Worm (Caenorhabditis elegans) whole organism, late embryonic: Measurements from ENCODE around the gene ssq-3.

Experiments
- C08G9.2 ChIP-seq: sonication (generic microtip); optimal IDR thresholded peaks from 2 replicates; lab custom pipeline; 2016; ENCODE audit warnings: mild to moderate bottlenecking, missing genetic modification characterization, moderate library complexity, missing compliant biosample characterization
- F13H6.1 ChIP-seq: sonication (generic microtip); optimal IDR thresholded peaks from 2 replicates; lab custom pipeline; 2016; ENCODE audit warnings: missing genetic modification characterization, missing compliant biosample characterization
- K02D7.2 ChIP-seq: sonication (generic microtip); optimal IDR thresholded peaks from 2 replicates; lab custom pipeline; 2017; ENCODE audit warnings: mild to moderate bottlenecking, missing genetic modification characterization, missing compliant biosample characterization
- K09A11.1 ChIP-seq: sonication (generic microtip); optimal IDR thresholded peaks from 2 replicates; lab custom pipeline; 2017; ENCODE audit warnings: antibody characterized with exemption, mild to moderate bottlenecking, missing genetic modification characterization, missing compliant biosample characterization; ENCODE audit not compliant: insufficient read depth
- T23F11.4 ChIP-seq: fragments of 200-800 bp; sonication (Bioruptor generic); optimal IDR thresholded peaks from 2 replicates; lab custom pipeline; 2018; ENCODE audit warnings: mild to moderate bottlenecking, missing genetic modification characterization, missing compliant biosample characterization
- Y22D7AL.16 ChIP-seq: sonication (generic microtip); optimal IDR thresholded peaks from 2 replicates; lab custom pipeline; 2016; ENCODE audit warnings: missing genetic modification characterization, missing compliant biosample characterization
- ahr-1 ChIP-seq: sonication (generic microtip); optimal IDR thresholded peaks from 2 replicates; lab custom pipeline; 2016; ENCODE audit warnings: missing genetic modification characterization, missing compliant biosample characterization
- ceh-18 ChIP-seq: sonication (generic microtip); optimal IDR thresholded peaks from 2 replicates; lab custom pipeline; 2016; ENCODE audit warnings: missing genetic modification characterization, missing compliant biosample characterization
- ceh-22 ChIP-seq: sonication (generic microtip); optimal IDR thresholded peaks from 2 replicates; lab custom pipeline; 2017; ENCODE audit warnings: missing biosample characterization, missing genetic modification characterization
- ceh-24 ChIP-seq: sonication (generic microtip); optimal IDR thresholded peaks from 2 replicates; lab custom pipeline; 2016; ENCODE audit warnings: mild to moderate bottlenecking, missing genetic modification characterization, missing compliant biosample characterization
- ceh-31 ChIP-seq: sonication (generic microtip); optimal IDR thresholded peaks from 2 replicates; lab custom pipeline; 2016; ENCODE audit warnings: missing genetic modification characterization, missing compliant biosample characterization
- ceh-48 ChIP-seq: sonication (generic microtip); optimal IDR thresholded peaks from 2 replicates; lab custom pipeline; 2016; ENCODE audit warnings: missing genetic modification characterization, inconsistent platforms, missing compliant biosample characterization
- ceh-9 ChIP-seq: sonication (generic microtip); optimal IDR thresholded peaks from 2 replicates; lab custom pipeline; 2016; ENCODE audit warnings: mild to moderate bottlenecking, missing genetic modification characterization, inconsistent platforms, missing compliant biosample characterization
- che-1 ChIP-seq: sonication (generic microtip); optimal IDR thresholded peaks from 2 replicates; lab custom pipeline; 2016; ENCODE audit warnings: mild to moderate bottlenecking, missing genetic modification characterization, missing compliant biosample characterization
- dve-1 ChIP-seq: sonication (generic microtip); optimal IDR thresholded peaks from 2 replicates; lab custom pipeline; 2017; ENCODE audit warnings: antibody characterized with exemption, mild to moderate bottlenecking, missing genetic modification characterization, missing compliant biosample characterization
- eyg-1 ChIP-seq: sonication (generic microtip); optimal IDR thresholded peaks from 2 replicates; lab custom pipeline; 2016; ENCODE audit warnings: missing genotype, missing genetic modification characterization, missing compliant biosample characterization
- fax-1 ChIP-seq: sonication (generic microtip); optimal IDR thresholded peaks from 2 replicates; lab custom pipeline; 2016; ENCODE audit warnings: missing genotype, missing genetic modification characterization, missing compliant biosample characterization
- fkh-6 ChIP-seq: sonication (generic microtip); optimal IDR thresholded peaks from 2 replicates; lab custom pipeline; 2016; ENCODE audit warnings: missing genetic modification characterization, missing compliant biosample characterization
- gmeb-2 ChIP-seq: sonication (generic microtip); optimal IDR thresholded peaks from 2 replicates; lab custom pipeline; 2016; ENCODE audit warnings: missing genetic modification characterization, inconsistent platforms, missing compliant biosample characterization
- hlh-15 ChIP-seq: sonication (generic microtip); optimal IDR thresholded peaks from 2 replicates; lab custom pipeline; 2016; ENCODE audit warnings: missing genetic modification characterization, missing compliant biosample characterization
- hlh-30 ChIP-seq: sonication (generic microtip); optimal IDR thresholded peaks from 2 replicates; lab custom pipeline; 2017; ENCODE audit warnings: antibody characterized with exemption, missing genetic modification characterization, missing compliant biosample characterization; ENCODE audit not compliant: insufficient read depth
- lin-11 ChIP-seq: fragments of 200-800 bp; sonication (Bioruptor generic); optimal IDR thresholded peaks from 2 replicates; lab custom pipeline; 2018; ENCODE audit warnings: mild to moderate bottlenecking, missing genetic modification characterization, missing compliant biosample characterization
- nfya-1 ChIP-seq: sonication (generic microtip); optimal IDR thresholded peaks from 2 replicates; lab custom pipeline; 2017; ENCODE audit warnings: missing genetic modification characterization, mild to moderate bottlenecking, missing compliant biosample characterization, antibody characterized with exemption, moderate library complexity
- nhr-11 ChIP-seq: fragments of 150-350 bp; optimal IDR thresholded peaks from 2 replicates; lab custom pipeline; 2014; ENCODE audit warnings: missing biosample characterization, missing genetic modification characterization
- nhr-232 ChIP-seq: sonication (generic microtip); optimal IDR thresholded peaks from 2 replicates; lab custom pipeline; 2016; ENCODE audit warnings: missing genetic modification characterization, missing compliant biosample characterization
- odd-2 ChIP-seq: sonication (generic microtip); optimal IDR thresholded peaks from 2 replicates; lab custom pipeline; 2017; ENCODE audit warnings: antibody characterized with exemption, mild to moderate bottlenecking, missing genetic modification characterization, missing compliant biosample characterization
- pag-3 ChIP-seq: sonication (generic microtip); optimal IDR thresholded peaks from 2 replicates; lab custom pipeline; 2016; ENCODE audit warnings: missing compliant biosample characterization, missing genetic modification characterization, borderline replicate concordance
- pat-9 ChIP-seq: fragments of 200-800 bp; sonication (Bioruptor generic); optimal IDR thresholded peaks from 2 replicates; lab custom pipeline; 2018; ENCODE audit warnings: mild to moderate bottlenecking, missing genetic modification characterization, moderate library complexity, missing compliant biosample characterization
- pax-1 ChIP-seq: fragments of 150-350 bp; optimal IDR thresholded peaks from 2 replicates; lab custom pipeline; 2014; ENCODE audit warnings: missing biosample characterization, missing genetic modification characterization
- ref-2 ChIP-seq: sonication (generic microtip); optimal IDR thresholded peaks from 2 replicates; lab custom pipeline; 2016; ENCODE audit warnings: missing genetic modification characterization, missing compliant biosample characterization
- sox-2 ChIP-seq: fragments of 200-800 bp; sonication (Bioruptor generic); IDR thresholded peaks from 2 replicates; pipeline ENCODE4 v1.3.6; 2022; ENCODE audit warnings: missing genetic modification reagents, missing genetic modification characterization, missing compliant biosample characterization
- sox-4 ChIP-seq: sonication (generic microtip); optimal IDR thresholded peaks from 2 replicates; lab custom pipeline; 2017; ENCODE audit warnings: mild to moderate bottlenecking, missing genetic modification characterization, inconsistent platforms, missing compliant biosample characterization
- syd-9 ChIP-seq: sonication (generic microtip); optimal IDR thresholded peaks from 2 replicates; lab custom pipeline; 2016; ENCODE audit warnings: mild to moderate bottlenecking, missing genetic modification characterization, moderate library complexity, missing compliant biosample characterization
- tbx-2 ChIP-seq: sonication (generic microtip); optimal IDR thresholded peaks from 2 replicates; lab custom pipeline; 2016; ENCODE audit warnings: missing genetic modification characterization, missing compliant biosample characterization
- unc-3 ChIP-seq, 2 experiments: fragments of 200-800 bp in 1 of 2; sonication (Bioruptor generic) in 1 of 2; sonication (generic microtip) in 1 of 2; conservative IDR thresholded peaks in 1 of 2; optimal IDR thresholded peaks in 1 of 2; 2 replicates each; pipeline versions ENCODE4 v1.3.6 to Lab custom; 2016 to 2022; ENCODE audit warnings: missing compliant biosample characterization in 2 of 2, missing genetic modification characterization in 2 of 2, missing genetic modification reagents in 1 of 2
- unc-55 ChIP-seq: sonication (generic microtip); optimal IDR thresholded peaks from 2 replicates; lab custom pipeline; 2017; ENCODE audit warnings: missing biosample characterization, missing genetic modification reagents, missing genetic modification characterization
- unc-86 ChIP-seq: sonication (generic microtip); optimal IDR thresholded peaks from 2 replicates; lab custom pipeline; 2016; ENCODE audit warnings: missing genetic modification characterization, missing compliant biosample characterization
- zip-5 ChIP-seq: sonication (generic microtip); optimal IDR thresholded peaks from 2 replicates; lab custom pipeline; 2016; ENCODE audit warnings: missing genetic modification characterization, missing compliant biosample characterization

The ssq-3 gene

DNA sequence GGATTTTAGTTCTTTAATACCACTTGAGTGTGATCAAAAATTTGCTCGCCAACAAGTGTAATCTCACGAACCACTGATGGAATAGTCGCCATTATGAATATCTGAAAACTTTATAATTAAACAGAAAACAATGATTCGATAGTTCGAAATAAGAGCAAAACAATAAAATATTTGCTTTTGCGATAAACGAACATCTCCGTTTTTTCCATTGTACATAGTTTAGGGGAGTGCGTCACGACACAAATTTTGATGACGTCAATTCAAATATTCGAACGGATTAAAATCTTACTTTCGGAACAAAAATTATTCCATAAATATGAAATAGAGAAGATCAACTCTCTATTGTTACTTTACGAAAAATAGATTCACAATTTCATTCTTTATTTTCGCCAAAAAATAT lies 22.6 kb downstream of the ssq-3 start, which contains the start of gene mutd-1:
Gene mutd-1, minus strand, starts transcription at position 101 of the 400 bp plus-strand sequence.
- TF ChIP-seq T23F11.4 (GFP tag; lab: Kevin White, UChicago) = no peak
- no peak for TF ChIP-seq eyg-1 (tag; lab: Kevin White, UChicago)
- no peak for TF ChIP-seq pat-9 (tag; lab: Kevin White, UChicago)
- no peak for TF ChIP-seq zip-5
- no peak for TF ChIP-seq nhr-232 (tag; lab: Kevin White, UChicago)
- TF ChIP-seq fkh-6 (tag; lab: Kevin White, UChicago) = no peak
- TF ChIP-seq ceh-48 = no peak
- TF ChIP-seq F13H6.1 (tag; lab: Kevin White, UChicago) = no peak
- TF ChIP-seq lin-11 = no peak
- TF ChIP-seq ahr-1 = no peak
- no peak for TF ChIP-seq pax-1 (tag; lab: Kevin White, UChicago)
- no peak for TF ChIP-seq fax-1 (tag; lab: Kevin White, UChicago)
- TF ChIP-seq ceh-24 (tag; lab: Kevin White, UChicago) = no peak
- TF ChIP-seq ceh-31 (tag; lab: Kevin White, UChicago) = no peak
- TF ChIP-seq unc-3 (GFP tag; conservative IDR thresholded peaks at IDR 0.05; lab: Robert Waterston, UW) = no peak
- no peak for TF ChIP-seq unc-3 (tag; optimal IDR thresholded peaks at IDR 0.05; lab: Kevin White, UChicago)
- TF ChIP-seq hlh-30 = no peak
- TF ChIP-seq nhr-11 (tag; lab: Kevin White, UChicago) = no peak
- no peak for TF ChIP-seq unc-55

DNA sequence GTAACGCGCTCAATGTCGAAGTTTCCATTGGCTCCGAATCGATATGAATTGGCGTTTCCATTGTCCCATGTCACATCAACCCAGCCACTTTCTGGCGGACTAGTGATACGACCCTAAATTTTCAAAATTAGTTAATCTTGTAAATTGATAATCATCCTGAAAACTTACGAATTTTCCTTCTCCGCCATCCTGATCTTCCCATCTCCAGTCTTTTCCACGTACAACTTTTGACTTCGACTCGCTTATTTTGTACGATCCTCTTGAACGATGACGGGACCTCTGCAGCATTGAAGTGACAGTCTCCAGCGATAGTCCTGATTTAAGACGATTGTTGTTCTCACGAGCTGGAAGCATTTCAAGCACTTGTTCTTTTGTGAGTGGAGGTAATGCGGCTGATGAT lies 27.7 kb downstream of the ssq-3 start:
- TF ChIP-seq K02D7.2 (tag; lab: Kevin White, UChicago) (no peak), Y22D7AL.16 (tag; lab: Kevin White, UChicago) (no peak), syd-9 (tag; lab: Kevin White, UChicago) (no peak)

- no peak for TF ChIP-seq odd-2
- no peak for TF ChIP-seq pat-9 (tag; lab: Kevin White, UChicago)
- no peak for TF ChIP-seq che-1 (tag; lab: Kevin White, UChicago)
- peak; percentile 19 for TF ChIP-seq hlh-30
- no peak for TF ChIP-seq ref-2 (tag; lab: Kevin White, UChicago)
- TF ChIP-seq unc-86 (tag; lab: Kevin White, UChicago) = no peak
Observed at ce11 chrIV:7144670-7145257, 33.4 kb downstream of the ssq-3 start, which contains the start of gene hecd-1. TSS of gene hecd-1 (minus strand) at chrIV:7144720.

DNA sequence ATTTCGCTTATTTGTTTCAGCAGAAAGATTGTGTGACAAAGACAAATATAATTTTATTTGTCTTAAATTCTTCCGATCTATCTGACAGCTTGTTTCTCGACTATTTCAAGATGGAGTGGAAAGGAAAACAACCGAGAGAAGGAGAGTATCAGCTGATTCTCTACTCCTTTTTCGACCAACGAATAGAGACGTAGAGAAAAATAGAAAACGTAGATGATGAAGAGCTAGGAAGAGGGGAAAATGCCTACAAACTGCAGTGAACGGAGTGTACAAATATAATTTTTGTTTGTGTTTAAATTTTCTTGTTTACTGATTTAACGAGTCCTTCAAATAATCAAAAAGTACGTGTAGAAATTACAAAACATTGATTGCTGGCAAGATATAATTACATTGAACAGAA lies 36.3 kb downstream of the ssq-3 start:
- TF ChIP-seq hlh-30 (peak; percentile 55), nfya-1 (tag; lab: Kevin White, UChicago) (peak; percentile 2), ceh-22 (tag; lab: Kevin White, UChicago) (no peak), odd-2 (no peak)
- TF ChIP-seq, all 69 proteins: peak for 2

DNA sequence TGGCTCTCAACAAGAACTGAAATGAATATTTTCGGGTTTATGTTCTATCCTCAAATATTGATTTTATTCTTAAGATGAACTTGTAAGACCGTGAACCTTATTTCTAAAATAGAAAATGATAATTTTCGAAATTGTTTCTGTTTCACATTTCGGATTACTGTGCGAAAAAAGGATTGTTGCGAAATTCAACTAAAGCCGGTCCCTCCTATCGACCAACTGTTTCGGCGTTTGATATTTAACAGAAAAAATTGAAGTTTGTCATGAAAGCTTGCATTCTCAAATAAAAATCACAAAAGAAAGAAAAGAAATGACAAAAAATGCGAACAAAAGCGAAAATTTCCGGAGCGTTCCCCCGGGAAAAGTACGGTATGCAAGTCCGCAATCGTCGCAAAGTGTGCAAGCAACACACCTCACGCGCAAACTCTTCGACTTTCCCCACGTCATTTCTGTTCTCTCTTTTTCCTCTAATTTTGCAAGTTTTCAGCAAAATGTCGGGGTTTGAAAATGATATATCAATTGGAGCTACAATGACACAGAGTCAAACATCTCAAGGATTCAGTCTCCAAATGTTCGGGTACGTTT lies 37.7 kb downstream of the ssq-3 start, which contains the start of gene C34D4.4:
Gene C34D4.4, plus strand, starts transcription at position 342 of the 582 bp plus-strand sequence.
- TF ChIP-seq nfya-1 (tag; lab: Kevin White, UChicago) (peak; percentile 16), sox-2 (GFP tag; lab: Robert Waterston, UW) (no peak)
- TF ChIP-seq, all 69 proteins: peak for 1

DNA sequence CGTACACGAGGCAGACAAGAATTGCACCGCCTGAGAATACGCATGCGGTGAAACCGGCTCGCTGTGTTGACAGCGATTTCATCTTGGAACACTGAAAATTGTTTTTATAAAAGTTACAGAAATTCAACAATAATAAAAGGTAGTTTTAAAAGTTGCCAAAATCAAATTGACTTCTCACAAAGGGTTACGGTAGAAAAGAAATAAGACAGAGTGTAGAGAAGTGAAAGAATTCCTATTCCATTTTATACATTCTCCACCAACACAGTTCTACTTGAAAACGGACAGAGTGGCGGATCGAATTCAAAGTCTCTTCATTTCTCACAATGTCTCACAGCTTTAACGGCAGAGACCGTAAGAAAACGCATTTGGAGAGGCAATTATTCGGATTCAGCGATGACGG lies 41.0 kb downstream of the ssq-3 start, which contains the start of gene col-113:
Gene col-113, minus strand, starts transcription at position 101 of the 400 bp plus-strand sequence.
- TF ChIP-seq C08G9.2 (tag; lab: Kevin White, UChicago) (no peak), lin-11 (no peak), ceh-18 (tag; lab: Kevin White, UChicago) (no peak), sox-4 (tag; lab: Kevin White, UChicago) (no peak), unc-55 (no peak), tbx-2 (tag; lab: Kevin White, UChicago) (no peak), ceh-24 (tag; lab: Kevin White, UChicago) (no peak), dve-1 (tag; lab: Kevin White, UChicago) (no peak), K09A11.1 (no peak), pag-3 (tag; lab: Kevin White, UChicago) (no peak), ceh-9 (no peak), hlh-15 (tag; lab: Kevin White, UChicago) (no peak), gmeb-2 (no peak)
